Worm (Caenorhabditis elegans): ENCODE data around the gene deg-3.

The deg-3 gene

DNA sequence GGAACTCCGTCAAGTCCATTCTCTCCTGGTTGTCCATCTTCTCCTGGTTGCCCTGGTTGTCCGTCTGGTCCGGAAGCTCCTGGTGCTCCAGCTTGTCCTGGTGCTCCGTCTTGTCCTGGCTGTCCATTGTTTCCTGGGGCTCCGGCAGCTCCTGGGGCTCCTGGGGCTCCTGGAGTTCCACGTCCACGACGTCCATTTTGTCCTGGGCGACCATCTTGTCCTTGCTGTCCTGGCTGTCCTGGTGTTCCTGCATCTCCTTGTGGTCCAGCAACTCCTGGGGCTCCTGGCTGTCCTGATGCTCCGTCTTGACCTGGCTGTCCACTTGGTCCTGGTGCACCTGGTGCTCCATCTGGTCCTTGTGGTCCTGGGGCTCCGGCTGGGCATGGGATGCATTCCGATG is 34.4 kb upstream of the deg-3 start:
- TF ChIP-seq zfh-2 (GFP tag; conservative IDR thresholded peaks at IDR 0.05) (peak; percentile 93), cebp-1 (GFP tag; IDR thresholded peaks at IDR 0.05) (no peak), cebp-1 (tag; optimal IDR thresholded peaks at IDR 0.05) (no peak), egrh-3 (GFP tag; IDR thresholded peaks at IDR 0.05) (peak; percentile 81)

ce11 chrV:11446297-11446696 is 31.3 kb upstream of the deg-3 start, which contains the start of gene mig-17:
Gene mig-17, plus strand, starts transcription at chrV:11446685.
- TF ChIP-seq nhr-27 (tag; optimal IDR thresholded peaks at IDR 0.05): no peak
- no peak for TF ChIP-seq nhr-179 (tag; optimal IDR thresholded peaks at IDR 0.05)
- TF ChIP-seq egrh-3 (GFP tag; IDR thresholded peaks at IDR 0.05): no peak
- TF ChIP-seq nhr-90 (tag; optimal IDR thresholded peaks at IDR 0.05): no peak
- TF ChIP-seq Y79H2A.3 (GFP tag; conservative IDR thresholded peaks at IDR 0.05): no peak
- TF ChIP-seq ztf-28 (GFP tag; IDR thresholded peaks at IDR 0.05): no peak
- no peak for TF ChIP-seq xnd-1 (tag; optimal IDR thresholded peaks at IDR 0.05)
- TF ChIP-seq lsy-27 (tag; optimal IDR thresholded peaks at IDR 0.05; ENCODE audit: borderline replicate concordance, insufficient read depth): no peak
- TF ChIP-seq hsf-1 (GFP tag; IDR thresholded peaks at IDR 0.05): no peak
- TF ChIP-seq F39B2.1 (GFP tag; IDR thresholded peaks at IDR 0.05): no peak
- TF ChIP-seq snpc-3.4 (tag; optimal IDR thresholded peaks at IDR 0.05): no peak
- TF ChIP-seq F37B4.10 (GFP tag; IDR thresholded peaks at IDR 0.05): no peak

- TF ChIP-seq F37B4.10 (GFP tag; IDR thresholded peaks at IDR 0.05) (no peak), cebp-2 (GFP tag; IDR thresholded peaks at IDR 0.05) (0 out of 2 replicates have a peak, but pooled peaks have one; percentile 37), zfh-2 (GFP tag; conservative IDR thresholded peaks at IDR 0.05) (peak; percentile 82), snpc-3.4 (tag; optimal IDR thresholded peaks at IDR 0.05) (no peak), madf-10 (tag; optimal IDR thresholded peaks at IDR 0.05) (peak; percentile 33)
Measured at ce11 chrV:11445375-11445774, 30.4 kb upstream of the deg-3 start.

DNA sequence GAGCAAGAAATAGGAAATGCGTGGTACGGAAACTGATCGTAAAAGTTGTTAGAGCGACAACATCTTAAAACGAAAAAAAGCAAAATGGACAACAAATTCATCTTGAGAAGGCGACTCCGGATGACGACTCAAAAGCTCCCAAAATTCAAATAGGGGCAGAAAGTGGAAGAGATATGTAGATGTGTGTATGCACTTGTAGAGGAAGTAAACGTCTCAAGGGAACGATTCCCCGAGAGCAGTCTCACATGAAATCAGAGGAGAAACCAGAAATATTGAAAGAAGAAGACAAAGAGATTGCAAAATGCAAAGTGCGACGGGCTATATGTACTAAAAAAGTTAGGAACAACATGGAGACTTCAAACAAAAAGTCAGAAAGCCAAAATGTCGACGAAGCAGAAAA is 28.5 kb upstream of the deg-3 start, which contains the start of gene F57B7.2:
Gene F57B7.2 (minus strand): TSS at position 101 of the 400 bp plus-strand sequence.
- no peak for TF ChIP-seq madf-3 (GFP tag; IDR thresholded peaks at IDR 0.05)
- TF ChIP-seq Y53G8AR.9 (GFP tag; conservative IDR thresholded peaks at IDR 0.05): no peak
- TF ChIP-seq ceh-100 (GFP tag; IDR thresholded peaks at IDR 0.05): no peak
- TF ChIP-seq let-526 (GFP tag; IDR thresholded peaks at IDR 0.05): no peak
- TF ChIP-seq nhr-80 (tag; optimal IDR thresholded peaks at IDR 0.05): no peak
- no peak for TF ChIP-seq K12H6.12 (tag; optimal IDR thresholded peaks at IDR 0.05)
- TF ChIP-seq F57C9.4 (tag; optimal IDR thresholded peaks at IDR 0.05): no peak
- no peak for TF ChIP-seq nfya-1 (tag; optimal IDR thresholded peaks at IDR 0.05; ENCODE audit: borderline replicate concordance, insufficient read depth)
- no peak for TF ChIP-seq athp-1 (tag; optimal IDR thresholded peaks at IDR 0.05)
- TF ChIP-seq ztf-18 (tag; optimal IDR thresholded peaks at IDR 0.05): no peak
- TF ChIP-seq sea-2 (GFP tag; IDR thresholded peaks at IDR 0.05): no peak
- no peak for TF ChIP-seq sdz-38 (tag; optimal IDR thresholded peaks at IDR 0.05)
- no peak for TF ChIP-seq tlf-1 (GFP tag; optimal IDR thresholded peaks at IDR 0.05)
- no peak for TF ChIP-seq B0035.1 (tag; optimal IDR thresholded peaks at IDR 0.05)
- TF ChIP-seq F23B12.7 (tag; optimal IDR thresholded peaks at IDR 0.05; ENCODE audit: insufficient read depth): no peak
- TF ChIP-seq ztf-28 (GFP tag; IDR thresholded peaks at IDR 0.05): no peak
- TF ChIP-seq efl-1 (GFP tag; optimal IDR thresholded peaks at IDR 0.05): no peak
- TF ChIP-seq tbp1 (GFP tag; optimal IDR thresholded peaks at IDR 0.05): no peak
